Fruit fly (Drosophila melanogaster): Measurements from ENCODE around the gene CG42245.
A peak's percentile ranks its signal among the peaks of the same experiment; 100 is the strongest.

CG42245 gene

DNA sequence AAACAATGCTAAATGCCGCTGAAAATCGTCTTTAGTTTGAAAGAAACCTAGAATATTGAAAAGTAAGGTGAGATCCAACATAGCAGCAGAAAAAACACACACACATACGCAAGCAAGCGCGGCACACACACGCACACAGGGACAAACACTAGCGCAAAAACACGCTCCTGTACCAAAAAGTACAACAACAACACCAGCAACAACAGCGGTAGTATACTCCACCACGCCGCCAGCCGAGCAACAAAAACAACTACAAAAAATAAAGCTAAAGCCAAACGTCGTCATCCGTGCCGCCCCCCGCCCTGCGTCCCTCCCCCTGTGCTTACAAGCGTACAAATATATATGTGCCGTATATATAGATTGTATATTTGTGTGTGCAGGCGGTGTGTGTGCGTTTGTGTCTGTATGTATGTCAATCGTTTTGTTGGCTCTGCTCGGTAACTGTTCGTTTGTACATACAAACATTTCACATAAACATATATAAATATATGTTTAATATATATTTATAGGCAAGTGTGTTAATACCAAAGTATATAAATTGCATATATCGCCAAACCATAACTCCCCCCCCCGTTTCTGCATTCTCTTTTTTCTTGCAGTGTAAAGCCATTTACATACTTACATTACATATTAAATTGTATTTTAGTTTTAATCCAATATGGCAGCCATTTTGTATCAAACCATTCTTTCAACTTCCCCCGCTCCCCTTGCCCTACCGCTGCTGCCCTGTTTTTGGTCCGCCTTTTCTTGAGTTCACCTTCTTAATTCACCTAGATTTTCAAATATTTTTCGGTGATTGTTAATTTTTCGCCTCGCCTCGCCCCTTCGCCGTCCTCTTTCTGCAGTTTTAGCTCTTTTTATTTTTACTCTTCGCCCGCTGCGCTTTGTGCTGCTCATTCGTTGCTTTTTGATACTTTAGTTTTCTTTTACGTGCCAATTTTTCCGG is 4.8 kb downstream of the CG42245 start (continued):
- TF ChIP-seq phol (tag; optimal IDR thresholded peaks at IDR 0.05) (peak; percentile 73), shn (GFP tag; optimal IDR thresholded peaks at IDR 0.05) (no peak), grn (GFP tag; optimal IDR thresholded peaks at IDR 0.05) (no peak), dmrt11E (tag; optimal IDR thresholded peaks at IDR 0.05) (no peak), oc (tag; optimal IDR thresholded peaks at IDR 0.05) (no peak), CG13287 (GFP tag; IDR thresholded peaks at IDR 0.05; ENCODE audit: partially characterized antibody) (no peak; the same call in 1 of the 2 replicates), Six4 (GFP tag; optimal IDR thresholded peaks at IDR 0.05) (no peak), gce (GFP tag; IDR thresholded peaks at IDR 0.05) (no peak), unpg (GFP tag; optimal IDR thresholded peaks at IDR 0.05) (no peak), Chrac-16 (GFP tag; optimal IDR thresholded peaks at IDR 0.05) (no peak), CG10565 (GFP tag; optimal IDR thresholded peaks at IDR 0.05) (no peak), grau (tag; optimal IDR thresholded peaks at IDR 0.05) (no peak), CG5180 (GFP tag; optimal IDR thresholded peaks at IDR 0.05) (no peak), CG1233 (GFP tag; optimal IDR thresholded peaks at IDR 0.05) (no peak), fru (optimal IDR thresholded peaks at IDR 0.05) (no peak), CG43689 (GFP tag; IDR thresholded peaks at IDR 0.05) (no peak), CG6683 (GFP tag; optimal IDR thresholded peaks at IDR 0.05) (no peak), CG3281 (GFP tag; optimal IDR thresholded peaks at IDR 0.05) (no peak), ERR (GFP tag; optimal IDR thresholded peaks at IDR 0.05) (no peak), CG12659 (GFP tag; optimal IDR thresholded peaks at IDR 0.05) (peak; percentile 15), Rx (GFP tag; IDR thresholded peaks at IDR 0.05) (no peak), jumu (GFP tag; optimal IDR thresholded peaks at IDR 0.05) (no peak), CG11456 (GFP tag; IDR thresholded peaks at IDR 0.05) (no peak), Gug (GFP tag; IDR thresholded peaks at IDR 0.05) (0 out of 4 replicates have a peak, but pooled peaks have one; percentile 6), D (optimal IDR thresholded peaks at IDR 0.05) (no peak), D (GFP tag; optimal IDR thresholded peaks at IDR 0.05) (no peak), Dek (tag; optimal IDR thresholded peaks at IDR 0.05) (no peak), ewg (GFP tag; optimal IDR thresholded peaks at IDR 0.05) (peak; percentile 6), CG6765 (GFP tag; optimal IDR thresholded peaks at IDR 0.05) (no peak), Fer2 (tag; optimal IDR thresholded peaks at IDR 0.05) (no peak), prd (optimal IDR thresholded peaks at IDR 0.05) (no peak), prd (GFP tag; IDR thresholded peaks at IDR 0.05) (no peak), Bteb2 (GFP tag; optimal IDR thresholded peaks at IDR 0.05) (no peak), CG4282 (GFP tag; optimal IDR thresholded peaks at IDR 0.05) (no peak), dmrt99B (tag; optimal IDR thresholded peaks at IDR 0.05) (no peak), CG6791 (GFP tag; IDR thresholded peaks at IDR 0.05; ENCODE audit: partially characterized antibody) (no peak), hbn (GFP tag; IDR thresholded peaks at IDR 0.05; ENCODE audit: partially characterized antibody) (no peak), ttk (GFP tag; IDR thresholded peaks at IDR 0.05) (no peak), Mad (GFP tag; optimal IDR thresholded peaks at IDR 0.05) (no peak), dimm (GFP tag; IDR thresholded peaks at IDR 0.05) (no peak), Hr51 (GFP tag; optimal IDR thresholded peaks at IDR 0.05) (no peak), CG1024 (GFP tag; IDR thresholded peaks at IDR 0.05) (no peak), CG1529 (GFP tag; optimal IDR thresholded peaks at IDR 0.05) (no peak), pita (GFP tag; optimal IDR thresholded peaks at IDR 0.05) (no peak), Atf3 (GFP tag; optimal IDR thresholded peaks at IDR 0.05) (no peak), CG18262 (tag; optimal IDR thresholded peaks at IDR 0.05) (no peak), gfzf (GFP tag; optimal IDR thresholded peaks at IDR 0.05) (no peak), wdn (GFP tag; IDR thresholded peaks at IDR 0.05) (no peak), CG9817 (tag; optimal IDR thresholded peaks at IDR 0.05) (no peak)
